Fruit fly (Drosophila melanogaster): Measurements from ENCODE around the gene CCT1.

The CCT1 gene

dm6 chr3R:22454397-22455334 is 36.6 kb downstream of the CCT1 start:
- TF ChIP-seq bab2 (GFP tag; optimal IDR thresholded peaks at IDR 0.05), result no peak
- no peak for TF ChIP-seq CG34224 (GFP tag; IDR thresholded peaks at IDR 0.05; ENCODE audit: partially characterized antibody)
- TF ChIP-seq CG13894 (tag; optimal IDR thresholded peaks at IDR 0.05), result peak; percentile 18
- TF ChIP-seq Nf-YC (tag; optimal IDR thresholded peaks at IDR 0.05), result peak; percentile 98
- 0 out of 2 replicates have a peak, but pooled peaks have one; percentile 8 for TF ChIP-seq Bgb (GFP tag; IDR thresholded peaks at IDR 0.05; ENCODE audit: partially characterized antibody)
- TF ChIP-seq CHES-1-like (GFP tag; optimal IDR thresholded peaks at IDR 0.05), result no peak
- no peak for TF ChIP-seq CG6689 (GFP tag; IDR thresholded peaks at IDR 0.05)
- TF ChIP-seq sd (tag; optimal IDR thresholded peaks at IDR 0.05), result peak; percentile 6
- peak; percentile 26 for TF ChIP-seq lab (GFP tag; optimal IDR thresholded peaks at IDR 0.05)
- TF ChIP-seq grn (GFP tag; optimal IDR thresholded peaks at IDR 0.05), result peak; percentile 55
- TF ChIP-seq GATAe (GFP tag; conservative IDR thresholded peaks at IDR 0.05), result peak; percentile 53; the same call in 1 of the 2 replicates
- TF ChIP-seq cg (GFP tag; optimal IDR thresholded peaks at IDR 0.05), result peak; percentile 48
- peak; percentile 9 for TF ChIP-seq Ets65A (GFP tag)
- TF ChIP-seq CG10147 (GFP tag; optimal IDR thresholded peaks at IDR 0.05), result no peak
- TF ChIP-seq CG6791 (GFP tag; IDR thresholded peaks at IDR 0.05; ENCODE audit: partially characterized antibody), result 0 out of 3 replicates have a peak, but pooled peaks have one; percentile 31
- TF ChIP-seq mirr (GFP tag; optimal IDR thresholded peaks at IDR 0.05), result peak; percentile 42
- TF ChIP-seq Deaf1 (tag; optimal IDR thresholded peaks at IDR 0.05), result peak; percentile 84
- TF ChIP-seq CG10543 (GFP tag; optimal IDR thresholded peaks at IDR 0.05), result peak; percentile 29
- no peak for TF ChIP-seq zfh1 (GFP tag; IDR thresholded peaks at IDR 0.05)
- peak; percentile 68 for TF ChIP-seq exex (tag; optimal IDR thresholded peaks at IDR 0.05)
- peak; percentile 97 for TF ChIP-seq CG34376 (GFP tag; optimal IDR thresholded peaks at IDR 0.05)
- no peak for TF ChIP-seq CG1603 (tag; optimal IDR thresholded peaks at IDR 0.05)
- TF ChIP-seq CG15479 (GFP tag; optimal IDR thresholded peaks at IDR 0.05), result peak; percentile 62
- TF ChIP-seq chinmo (GFP tag; IDR thresholded peaks at IDR 0.05; ENCODE audit: partially characterized antibody), result peak; percentile 75; the same call in 1 of the 4 replicates
- TF ChIP-seq sug (tag; optimal IDR thresholded peaks at IDR 0.05), result peak; percentile 64
- no peak for TF ChIP-seq Spps (tag; optimal IDR thresholded peaks at IDR 0.05)
- peak; percentile 41 for TF ChIP-seq Med (GFP tag)
- peak; percentile 96 for TF ChIP-seq Nf-YB (GFP tag; optimal IDR thresholded peaks at IDR 0.05)
- TF ChIP-seq CG12391 (tag; optimal IDR thresholded peaks at IDR 0.05), result no peak
- TF ChIP-seq CG10321 (GFP tag; IDR thresholded peaks at IDR 0.05), result no peak
- TF ChIP-seq CG4360 (GFP tag; IDR thresholded peaks at IDR 0.05), result no peak

- no peak for TF ChIP-seq HLH3B (GFP tag; IDR thresholded peaks at IDR 0.05)
- TF ChIP-seq az2 (GFP tag; optimal IDR thresholded peaks at IDR 0.05), result no peak
- peak; percentile 5 for TF ChIP-seq odd (GFP tag; optimal IDR thresholded peaks at IDR 0.05)
- no peak for TF ChIP-seq CG31365 (tag; optimal IDR thresholded peaks at IDR 0.05)
- TF ChIP-seq sens (GFP tag), result peak; percentile 56
- peak; percentile 23 for TF ChIP-seq Nf-YB (GFP tag; optimal IDR thresholded peaks at IDR 0.05)
- peak; percentile 25 for TF ChIP-seq caup (GFP tag; optimal IDR thresholded peaks at IDR 0.05; ENCODE audit: severe bottlenecking)
- no peak for TF ChIP-seq corto (GFP tag; optimal IDR thresholded peaks at IDR 0.05)
- TF ChIP-seq CG4282 (GFP tag; optimal IDR thresholded peaks at IDR 0.05), result no peak
- TF ChIP-seq sd (tag; optimal IDR thresholded peaks at IDR 0.05), result peak; percentile 75
- TF ChIP-seq CG8281 (tag; optimal IDR thresholded peaks at IDR 0.05), result peak; percentile 84
- TF ChIP-seq CG7556 (GFP tag; optimal IDR thresholded peaks at IDR 0.05), result no peak
- TF ChIP-seq D19A (tag; optimal IDR thresholded peaks at IDR 0.05), result peak; percentile 60
- TF ChIP-seq Hr78 (GFP tag; optimal IDR thresholded peaks at IDR 0.05), result peak in 1 of 2 experiments; percentile 15
- 0 out of 3 replicates have a peak, but pooled peaks have one; percentile 25 for TF ChIP-seq CG6175 (GFP tag; IDR thresholded peaks at IDR 0.05)
- peak; percentile 21 for TF ChIP-seq run (tag; optimal IDR thresholded peaks at IDR 0.05)
- TF ChIP-seq grn (GFP tag; optimal IDR thresholded peaks at IDR 0.05), result peak; percentile 90
- no peak for TF ChIP-seq CG12942 (GFP tag; optimal IDR thresholded peaks at IDR 0.05)
- peak; percentile 98 for TF ChIP-seq CG34376 (GFP tag; optimal IDR thresholded peaks at IDR 0.05)
- TF ChIP-seq CG17912 (GFP tag; optimal IDR thresholded peaks at IDR 0.05), result no peak
Measured at dm6 chr3R:22449871-22450424, 41.3 kb downstream of the CCT1 start.
